Fruit fly (Drosophila melanogaster) whole organism, embryonic: Measurements from ENCODE around the gene TTLL1A.
A peak's percentile ranks its signal among the peaks of the same experiment; 100 is the strongest.

ENCODE experiments used
- Abd-B ChIP-seq: fragments of 200-800 bp; sonication (Bioruptor generic); optimal IDR thresholded peaks from 2 replicates; lab custom pipeline; 2018; ENCODE audit warnings: missing biosample characterization, mild to moderate bottlenecking, missing genetic modification characterization, moderate library complexity
- Atf6 ChIP-seq: fragments of 200-800 bp; sonication (Bioruptor generic); IDR thresholded peaks from 2 replicates; pipeline ENCODE4 v1.3.6; 2022; ENCODE audit warnings: missing biosample characterization, missing genetic modification characterization
- CG10267 ChIP-seq: fragments of 200-800 bp; sonication (Bioruptor generic); optimal IDR thresholded peaks from 2 replicates; lab custom pipeline; 2018; ENCODE audit warnings: missing biosample characterization, mild to moderate bottlenecking, missing genetic modification characterization, moderate library complexity
- CG10979 ChIP-seq: fragments of 200-800 bp; sonication (Bioruptor generic); optimal IDR thresholded peaks from 2 replicates; lab custom pipeline; 2018; ENCODE audit warnings: missing biosample characterization, mild to moderate bottlenecking, missing genetic modification characterization, moderate library complexity
- CG11456 ChIP-seq: fragments of 200-800 bp; sonication (Bioruptor generic); IDR thresholded peaks from 3 replicates; pipeline ENCODE4 v1.3.6; 2022; ENCODE audit warnings: missing biosample characterization, missing genetic modification characterization
- CG12104 ChIP-seq: fragments of 200-800 bp; sonication (Bioruptor generic); optimal IDR thresholded peaks from 3 replicates; lab custom pipeline; 2016; ENCODE audit warnings: missing biosample characterization, missing genetic modification characterization
- CG13287 ChIP-seq: fragments of 200-800 bp; sonication (Bioruptor generic); IDR thresholded peaks from 2 replicates; pipeline ENCODE4 v1.3.6; 2022; ENCODE audit warnings: missing biosample characterization, missing genetic modification characterization; ENCODE audit not compliant: partially characterized antibody
- CG13424 ChIP-seq: fragments of 200-800 bp; sonication (Bioruptor generic); optimal IDR thresholded peaks from 2 replicates; lab custom pipeline; 2019; ENCODE audit warnings: missing biosample characterization, mild to moderate bottlenecking, missing genetic modification characterization, moderate library complexity
- CG14710 ChIP-seq: fragments of 200-800 bp; sonication (Bioruptor generic); optimal IDR thresholded peaks from 3 replicates; lab custom pipeline; 2019; ENCODE audit warnings: missing biosample characterization, mild to moderate bottlenecking, missing genetic modification characterization, moderate library complexity
- CG16779 ChIP-seq: fragments of 200-800 bp; sonication (Bioruptor generic); IDR thresholded peaks from 2 replicates; pipeline ENCODE4 v1.3.6; 2022; ENCODE audit warnings: missing biosample characterization, missing genetic modification characterization
- CG17802 ChIP-seq: fragments of 200-800 bp; sonication (Bioruptor generic); optimal IDR thresholded peaks from 2 replicates; lab custom pipeline; 2018; ENCODE audit warnings: missing biosample characterization, mild to moderate bottlenecking, missing genetic modification characterization, moderate library complexity
- CG18476 ChIP-seq: fragments of 200-800 bp; sonication (Bioruptor generic); optimal IDR thresholded peaks from 2 replicates; lab custom pipeline; 2016; ENCODE audit warnings: missing biosample characterization, mild to moderate bottlenecking, missing genetic modification characterization
- CG2129 ChIP-seq: fragments of 200-800 bp; sonication (Bioruptor generic); IDR thresholded peaks from 2 replicates; pipeline ENCODE4 v1.3.6; 2022; ENCODE audit warnings: missing biosample characterization, missing genetic modification characterization; ENCODE audit not compliant: partially characterized antibody
- CG32532 ChIP-seq: fragments of 200-800 bp; sonication (Bioruptor generic); IDR thresholded peaks from 2 replicates; pipeline ENCODE4 v1.3.6; 2022; ENCODE audit warnings: missing biosample characterization, missing genetic modification characterization
- CG34376 ChIP-seq: fragments of 200-800 bp; sonication (Bioruptor generic); optimal IDR thresholded peaks from 2 replicates; lab custom pipeline; 2018; ENCODE audit warnings: missing biosample characterization, mild to moderate bottlenecking, missing genetic modification characterization
- CG8478 ChIP-seq: fragments of >200 bp; optimal IDR thresholded peaks from 2 replicates; lab custom pipeline; 2018
- CG9797 ChIP-seq: fragments of 200-800 bp; sonication (Bioruptor generic); optimal IDR thresholded peaks from 3 replicates; lab custom pipeline; 2018; ENCODE audit warnings: missing biosample characterization, mild to moderate bottlenecking, missing genetic modification characterization
- CHES-1-like ChIP-seq: fragments of 200-800 bp; sonication (Bioruptor generic); optimal IDR thresholded peaks from 2 replicates; lab custom pipeline; 2016; ENCODE audit warnings: missing biosample characterization, missing genetic modification characterization
- CTCF ChIP-seq: fragments of 200-800 bp; sonication (Bioruptor generic); optimal IDR thresholded peaks from 2 replicates; lab custom pipeline; 2017; ENCODE audit warnings: missing biosample characterization, mild to moderate bottlenecking, missing genetic modification characterization, moderate library complexity
- D19B ChIP-seq: fragments of 200-800 bp; sonication (Bioruptor generic); optimal IDR thresholded peaks from 2 replicates; lab custom pipeline; 2017; ENCODE audit warnings: missing biosample characterization, mild to moderate bottlenecking, missing genetic modification characterization
- Dad ChIP-seq: fragments of 200-800 bp; sonication (Bioruptor generic); optimal IDR thresholded peaks from 3 replicates; lab custom pipeline; 2016; ENCODE audit warnings: missing biosample characterization, missing genetic modification characterization
- Dll ChIP-seq: fragments of 200-800 bp; sonication (Bioruptor generic); IDR thresholded peaks from 4 replicates; pipeline ENCODE4 v1.3.6; 2022; ENCODE audit warnings: missing biosample characterization, missing genetic modification characterization; ENCODE audit not compliant: partially characterized antibody
- Dref ChIP-seq: fragments of 200-800 bp; sonication (Bioruptor generic); IDR thresholded peaks from 2 replicates; pipeline ENCODE4 v1.3.6; 2022; ENCODE audit warnings: missing biosample characterization, missing genetic modification characterization
- E2f2 ChIP-seq: fragments of 200-800 bp; sonication (Bioruptor generic); IDR thresholded peaks from 2 replicates; pipeline ENCODE4 v1.3.6; 2022; ENCODE audit warnings: missing biosample characterization, missing genetic modification characterization
- Hr51 ChIP-seq, 2 experiments: fragments of 200-800 bp; sonication (Bioruptor generic); optimal IDR thresholded peaks; 2 replicates in 1 of 2; 3 replicates in 1 of 2; lab custom pipeline; 2016 to 2018; ENCODE audit warnings: missing biosample characterization in 2 of 2, missing genetic modification characterization in 2 of 2, mild to moderate bottlenecking in 1 of 2, moderate library complexity in 1 of 2
- Jarid2 ChIP-seq: fragments of 200-800 bp; sonication (Bioruptor generic); optimal IDR thresholded peaks from 3 replicates; lab custom pipeline; 2017; ENCODE audit warnings: mild to moderate bottlenecking, missing biosample characterization, missing genetic modification reagents, missing genetic modification characterization
- NK7.1 ChIP-seq: fragments of 200-800 bp; sonication (Bioruptor generic); optimal IDR thresholded peaks from 3 replicates; lab custom pipeline; 2016; ENCODE audit warnings: missing biosample characterization, missing genetic modification characterization
- NfI ChIP-seq: fragments of 200-800 bp; sonication (Bioruptor generic); optimal IDR thresholded peaks from 3 replicates; lab custom pipeline; 2018; ENCODE audit warnings: missing biosample characterization, mild to moderate bottlenecking, missing genetic modification characterization, moderate library complexity
- Spps ChIP-seq: fragments of 200-800 bp; sonication (Bioruptor generic); optimal IDR thresholded peaks from 2 replicates; lab custom pipeline; 2018; ENCODE audit warnings: missing biosample characterization, mild to moderate bottlenecking, missing genetic modification characterization
- Sry-δ ChIP-seq: fragments of 200-800 bp; sonication (Bioruptor generic); optimal IDR thresholded peaks from 2 replicates; lab custom pipeline; 2016; ENCODE audit warnings: missing biosample characterization, missing genetic modification characterization
- Stat92E ChIP-seq, 3 experiments: fragments of >200 bp in 2 of 3; fragments of 200-800 bp in 1 of 3; sonication (Bioruptor generic) in 1 of 3; optimal IDR thresholded peaks; 2 replicates each; lab custom pipeline; 2017 to 2019; ENCODE audit warnings: missing biosample characterization in 3 of 3, missing genetic modification characterization in 3 of 3, mild to moderate bottlenecking in 1 of 3, moderate library complexity in 1 of 3
- abd-A ChIP-seq: fragments of 200-800 bp; sonication (Bioruptor generic); optimal IDR thresholded peaks from 3 replicates; lab custom pipeline; 2019; ENCODE audit warnings: missing biosample characterization, mild to moderate bottlenecking, missing genetic modification characterization, moderate library complexity
- aop ChIP-seq: fragments of 200-800 bp; sonication (Bioruptor generic); IDR thresholded peaks from 2 replicates; pipeline ENCODE4 v1.3.6; 2022; ENCODE audit warnings: missing biosample characterization, missing genetic modification characterization
- bbx ChIP-seq: fragments of 200-800 bp; sonication (Bioruptor generic); IDR thresholded peaks from 2 replicates; pipeline ENCODE4 v1.3.6; 2022; ENCODE audit warnings: missing biosample characterization, missing genetic modification characterization; ENCODE audit not compliant: partially characterized antibody
- bowl ChIP-seq: fragments of 200-800 bp; sonication (Bioruptor generic); IDR thresholded peaks from 2 replicates; pipeline ENCODE4 v1.3.6; 2022; ENCODE audit warnings: missing biosample characterization, missing genetic modification characterization
- chinmo ChIP-seq: fragments of 200-800 bp; sonication (Bioruptor generic); IDR thresholded peaks from 4 replicates; pipeline ENCODE4 v1.3.6; 2022; ENCODE audit warnings: missing biosample characterization, missing genetic modification characterization; ENCODE audit not compliant: partially characterized antibody
- emc ChIP-seq: fragments of 200-800 bp; sonication (Bioruptor generic); optimal IDR thresholded peaks from 2 replicates; lab custom pipeline; 2016; ENCODE audit warnings: missing biosample characterization, missing genetic modification characterization
- gfzf ChIP-seq: fragments of 200-800 bp; sonication (Bioruptor generic); optimal IDR thresholded peaks from 2 replicates; lab custom pipeline; 2016; ENCODE audit warnings: missing biosample characterization, mild to moderate bottlenecking, missing genetic modification characterization, moderate library complexity
- hb ChIP-seq: fragments of 200-800 bp; sonication (Bioruptor generic); IDR thresholded peaks from 3 replicates; pipeline ENCODE4 v1.3.6; 2022; ENCODE audit warnings: missing biosample characterization, missing genetic modification characterization; ENCODE audit not compliant: partially characterized antibody
- hbn ChIP-seq: fragments of 200-800 bp; sonication (Bioruptor generic); IDR thresholded peaks from 2 replicates; pipeline ENCODE4 v1.3.6; 2022; ENCODE audit warnings: missing biosample characterization, missing genetic modification characterization; ENCODE audit not compliant: partially characterized antibody
- hkb ChIP-seq, 2 experiments: fragments of 200-800 bp in 1 of 2; fragments of >200 bp in 1 of 2; sonication (Bioruptor generic) in 1 of 2; IDR thresholded peaks in 1 of 2; optimal IDR thresholded peaks in 1 of 2; 2 replicates each; pipeline versions ENCODE4 v1.3.6 to Lab custom; 2017 to 2022; ENCODE audit warnings: missing biosample characterization in 1 of 2, missing genetic modification characterization in 1 of 2
- knrl ChIP-seq: fragments of 200-800 bp; sonication (Bioruptor generic); IDR thresholded peaks from 3 replicates; pipeline ENCODE4 v1.3.6; 2022; ENCODE audit warnings: missing biosample characterization, missing genetic modification characterization; ENCODE audit not compliant: partially characterized antibody
- odd ChIP-seq: fragments of 200-800 bp; sonication (Bioruptor generic); optimal IDR thresholded peaks from 2 replicates; lab custom pipeline; 2017; ENCODE audit warnings: missing biosample characterization, mild to moderate bottlenecking, missing genetic modification characterization
- pita ChIP-seq: fragments of 200-800 bp; sonication (Bioruptor generic); optimal IDR thresholded peaks from 2 replicates; lab custom pipeline; 2017; ENCODE audit warnings: missing biosample characterization, mild to moderate bottlenecking, missing genetic modification characterization
- row ChIP-seq: fragments of 200-800 bp; sonication (Bioruptor generic); IDR thresholded peaks from 3 replicates; pipeline ENCODE4 v1.3.6; 2022; ENCODE audit warnings: missing biosample characterization, missing genetic modification characterization
- sna ChIP-seq: fragments of 200-800 bp; sonication (Bioruptor generic); IDR thresholded peaks from 2 replicates; pipeline ENCODE4 v1.3.6; 2022; ENCODE audit warnings: missing biosample characterization, missing genetic modification characterization; ENCODE audit not compliant: partially characterized antibody
- sob ChIP-seq: fragments of 200-800 bp; sonication (Bioruptor generic); IDR thresholded peaks from 2 replicates; pipeline ENCODE4 v1.3.6; 2022; ENCODE audit warnings: missing biosample characterization, missing genetic modification characterization
- tll ChIP-seq, 2 experiments: fragments of 200-800 bp in 1 of 2; fragments of >200 bp in 1 of 2; sonication (Bioruptor generic) in 1 of 2; optimal IDR thresholded peaks; 2 replicates each; lab custom pipeline; 2017 to 2019; ENCODE audit warnings: missing biosample characterization in 2 of 2, missing genetic modification characterization in 2 of 2, mild to moderate bottlenecking in 1 of 2, moderate library complexity in 1 of 2
- zen ChIP-seq: fragments of 200-800 bp; sonication (Bioruptor generic); optimal IDR thresholded peaks from 3 replicates; lab custom pipeline; 2018; ENCODE audit warnings: missing biosample characterization, mild to moderate bottlenecking, missing genetic modification characterization, moderate library complexity

The TTLL1A gene

dm6 chrX:17159819-17160218, 42.6 kb downstream of the TTLL1A start, which contains the start of gene baz (continued):
- no peak for TF ChIP-seq hkb (optimal IDR thresholded peaks at IDR 0.05; lab: Kevin White, UChicago)
- no peak for TF ChIP-seq hkb (GFP tag; IDR thresholded peaks at IDR 0.05; lab: Robert Waterston, UW)
- no peak for TF ChIP-seq emc (GFP tag; lab: Kevin White, UChicago)
- no peak for TF ChIP-seq pita (GFP tag; lab: Kevin White, UChicago)
- TF ChIP-seq aop, result no peak
- TF ChIP-seq hbn (GFP tag; lab: Robert Waterston, UW), result peak; percentile 82
- TF ChIP-seq bowl (GFP tag; lab: Robert Waterston, UW), result no peak
- TF ChIP-seq bbx (GFP tag; lab: Robert Waterston, UW), result peak; percentile 93
- no peak for TF ChIP-seq Dad (GFP tag; lab: Kevin White, UChicago)
- TF ChIP-seq chinmo (GFP tag; lab: Robert Waterston, UW), result peak; percentile 80; the same call in 1 of the 4 replicates
- TF ChIP-seq CG14710 (tag; lab: Kevin White, UChicago), result peak; percentile 40
- TF ChIP-seq sna, result peak; percentile 61
- TF ChIP-seq Dref, result peak; percentile 59
- TF ChIP-seq Sry-δ (GFP tag; lab: Kevin White, UChicago), result peak; percentile 94
- peak; percentile 22 for TF ChIP-seq CHES-1-like (GFP tag; lab: Kevin White, UChicago)
- TF ChIP-seq Atf6 (GFP tag; lab: Robert Waterston, UW), result no peak
- TF ChIP-seq abd-A, result no peak
- TF ChIP-seq Hr51 (GFP tag; optimal IDR thresholded peaks at IDR 0.05; lab: Kevin White, UChicago), result no peak
- TF ChIP-seq CG12104 (GFP tag; lab: Kevin White, UChicago), result no peak
- TF ChIP-seq CG34376 (GFP tag; lab: Kevin White, UChicago), result no peak
- TF ChIP-seq CG8478 (lab: Kevin White, UChicago), result no peak
- peak; percentile 87 for TF ChIP-seq CG13287 (GFP tag; lab: Robert Waterston, UW)
- peak; percentile 50 for TF ChIP-seq row (GFP tag; lab: Robert Waterston, UW)
- TF ChIP-seq knrl (GFP tag; lab: Robert Waterston, UW), result peak; percentile 86
- no peak for TF ChIP-seq CG13424 (tag; lab: Kevin White, UChicago)
- TF ChIP-seq Jarid2 (GFP tag; lab: Kevin White, UChicago), result peak; percentile 53
- peak; percentile 75 for TF ChIP-seq hb (GFP tag; lab: Robert Waterston, UW)
- no peak for TF ChIP-seq CG17802 (tag; lab: Kevin White, UChicago)
- TF ChIP-seq CG10267 (tag; lab: Kevin White, UChicago), result peak; percentile 28
- TF ChIP-seq E2f2 (GFP tag; lab: Robert Waterston, UW), result peak; percentile 95
- no peak for TF ChIP-seq tll (GFP tag; optimal IDR thresholded peaks at IDR 0.05; lab: Kevin White, UChicago)
- TF ChIP-seq CG2129 (GFP tag; lab: Robert Waterston, UW), result peak; percentile 58
- no peak for TF ChIP-seq CG10979 (tag; lab: Kevin White, UChicago)
- TF ChIP-seq gfzf, result peak; percentile 91
- no peak for TF ChIP-seq Spps (tag; lab: Kevin White, UChicago)
- TF ChIP-seq D19B (GFP tag; lab: Kevin White, UChicago), result no peak
- peak in 1 of 3 experiments; percentile 46 for TF ChIP-seq Stat92E (GFP tag; optimal IDR thresholded peaks at IDR 0.05; lab: Kevin White, UChicago)
- no peak for TF ChIP-seq CG16779
- TF ChIP-seq Abd-B (GFP tag; lab: Kevin White, UChicago), result no peak
- peak; percentile 53; the same call in 1 of the 2 replicates for TF ChIP-seq sob (GFP tag; lab: Robert Waterston, UW)
- no peak for TF ChIP-seq odd (GFP tag; lab: Kevin White, UChicago)
- TF ChIP-seq CTCF, result peak; percentile 51
- no peak for TF ChIP-seq NK7.1 (GFP tag; lab: Kevin White, UChicago)
- no peak for TF ChIP-seq CG11456
- no peak for TF ChIP-seq CG32532 (GFP tag; lab: Robert Waterston, UW)
- TF ChIP-seq Dll, result peak; percentile 81
- TF ChIP-seq zen, result peak; percentile 1
- TF ChIP-seq NfI (GFP tag; lab: Kevin White, UChicago), result no peak
- TF ChIP-seq CG18476 (GFP tag; lab: Kevin White, UChicago), result no peak
- peak; percentile 90 for TF ChIP-seq CG9797 (GFP tag; lab: Kevin White, UChicago)
